Worm (Caenorhabditis elegans): Measurements from ENCODE around the gene ced-6.

The ced-6 gene

ce11 chrIII:5603439-5603986 lies 7.9 kb downstream of the ced-6 start, which contains the start of gene madf-11 (continued):
- TF ChIP-seq nhr-41 (GFP tag; IDR thresholded peaks at IDR 0.05) (no peak), T20F7.1 (GFP tag; optimal IDR thresholded peaks at IDR 0.05) (no peak), saeg-2 (GFP tag; IDR thresholded peaks at IDR 0.05) (no peak), lin-13 (GFP tag; optimal IDR thresholded peaks at IDR 0.05) (peak; percentile 51), daf-16 (GFP tag; optimal IDR thresholded peaks at IDR 0.05) (no peak), daf-16 (tag; optimal IDR thresholded peaks at IDR 0.05) (peak; percentile 62), ctbp-1 (GFP tag; IDR thresholded peaks at IDR 0.05) (no peak), lin-38 (GFP tag; IDR thresholded peaks at IDR 0.05) (peak; percentile 52), pqm-1 (tag; optimal IDR thresholded peaks at IDR 0.05) (peak; percentile 2), dpl-1 (GFP tag; optimal IDR thresholded peaks at IDR 0.05) (peak; percentile 74), lin-29 (GFP tag; IDR thresholded peaks at IDR 0.05) (no peak), mdl-1 (tag; optimal IDR thresholded peaks at IDR 0.05) (peak in 1 of 2 experiments; percentile 70), fos-1 (tag; optimal IDR thresholded peaks at IDR 0.05) (no peak), hmg-1.1 (GFP tag; IDR thresholded peaks at IDR 0.05) (peak; percentile 71), snpc-4 (tag; optimal IDR thresholded peaks at IDR 0.05) (no peak), spr-1 (tag; optimal IDR thresholded peaks at IDR 0.05) (no peak), ceh-62 (tag; optimal IDR thresholded peaks at IDR 0.05) (no peak), zag-1 (tag; optimal IDR thresholded peaks at IDR 0.05) (no peak), cey-2 (tag; optimal IDR thresholded peaks at IDR 0.05; ENCODE audit: borderline replicate concordance, insufficient read depth) (no peak), zfp-2 (tag; optimal IDR thresholded peaks at IDR 0.05) (no peak), set-16 (GFP tag; IDR thresholded peaks at IDR 0.05) (peak; percentile 60), attf-4 (tag; optimal IDR thresholded peaks at IDR 0.05) (no peak), nhr-111 (GFP tag; optimal IDR thresholded peaks at IDR 0.05) (no peak), mxl-2 (GFP tag; conservative IDR thresholded peaks at IDR 0.05) (no peak), mes-2 (tag; optimal IDR thresholded peaks at IDR 0.05; ENCODE audit: poor library complexity, severe bottlenecking) (peak; percentile 96), T26A8.4 (GFP tag; IDR thresholded peaks at IDR 0.05) (peak; percentile 37; the same call in 1 of the 2 replicates), mxl-3 (GFP tag; optimal IDR thresholded peaks at IDR 0.05) (peak; percentile 79), nhr-6 (tag; optimal IDR thresholded peaks at IDR 0.05) (peak; percentile 69), rbr-2 (tag; optimal IDR thresholded peaks at IDR 0.05) (peak; percentile 73), Y75B8A.6 (GFP tag; IDR thresholded peaks at IDR 0.05) (no peak), ama-1 (optimal IDR thresholded peaks at IDR 0.05) (no peak), lim-7 (GFP tag; IDR thresholded peaks at IDR 0.05) (no peak), nhr-76 (tag; optimal IDR thresholded peaks at IDR 0.05) (no peak), R02D3.7 (tag; optimal IDR thresholded peaks at IDR 0.05) (no peak), unc-39 (tag; optimal IDR thresholded peaks at IDR 0.05) (no peak), fkh-10 (GFP tag; optimal IDR thresholded peaks at IDR 0.05) (peak; percentile 83), ceh-20 (GFP tag; IDR thresholded peaks at IDR 0.05) (0 out of 2 replicates have a peak, but pooled peaks have one; percentile 41), dve-1 (tag; optimal IDR thresholded peaks at IDR 0.05; ENCODE audit: insufficient read depth) (peak; percentile 78), nhr-102 (tag; optimal IDR thresholded peaks at IDR 0.05) (no peak), madf-5 (GFP tag; IDR thresholded peaks at IDR 0.05) (no peak), dmd-8 (GFP tag; IDR thresholded peaks at IDR 0.05) (no peak), unc-62 (GFP tag; optimal IDR thresholded peaks at IDR 0.05 in 1 of 2) (peak in 1 of 2 experiments; percentile 98), unc-62 (tag; optimal IDR thresholded peaks at IDR 0.05) (no peak), ceh-44 (GFP tag; IDR thresholded peaks at IDR 0.05) (no peak), nhr-28 (tag; optimal IDR thresholded peaks at IDR 0.05) (peak; percentile 77), Y48G9A.11 (GFP tag; IDR thresholded peaks at IDR 0.05) (no peak), nhr-25 (tag; optimal IDR thresholded peaks at IDR 0.05; ENCODE audit: borderline replicate concordance, insufficient read depth) (no peak), egl-43 (GFP tag; IDR thresholded peaks at IDR 0.05) (no peak; the same call in 1 of the 2 replicates), ZK337.2 (GFP tag; IDR thresholded peaks at IDR 0.05) (peak; percentile 22; the same call in 1 of the 2 replicates), jun-1 (tag; optimal IDR thresholded peaks at IDR 0.05) (peak; percentile 1), Y105C5A.15 (GFP tag; IDR thresholded peaks at IDR 0.05) (no peak), nhr-10 (tag; optimal IDR thresholded peaks at IDR 0.05) (no peak)

Measured in whole organism, L4 larva.